Fruit fly (Drosophila melanogaster): ENCODE data around the gene CheB98a.

dm6 chr3R:28819555-28820305, 13.2 kb downstream of the CheB98a start, which contains the start of the genes CG1523 and CG1647:
- TF ChIP-seq Eip78C (GFP tag) (no peak), Met (GFP tag; optimal IDR thresholded peaks at IDR 0.05) (no peak), lz (GFP tag; optimal IDR thresholded peaks at IDR 0.05) (peak; percentile 69), dsx (GFP tag; optimal IDR thresholded peaks at IDR 0.05; ENCODE audit: poor library complexity, severe bottlenecking) (no peak), CG8632 (GFP tag; optimal IDR thresholded peaks at IDR 0.05) (peak; percentile 70), CG3919 (GFP tag; optimal IDR thresholded peaks at IDR 0.05) (no peak), CG6854 (GFP tag; optimal IDR thresholded peaks at IDR 0.05) (no peak), Smox (GFP tag; optimal IDR thresholded peaks at IDR 0.05) (no peak), Hr4 (GFP tag; optimal IDR thresholded peaks at IDR 0.05) (peak; percentile 73), topi (GFP tag; optimal IDR thresholded peaks at IDR 0.05) (no peak), CG6276 (GFP tag; optimal IDR thresholded peaks at IDR 0.05) (no peak), esn (GFP tag; optimal IDR thresholded peaks at IDR 0.05) (peak; percentile 81), CG3032 (tag; optimal IDR thresholded peaks at IDR 0.05) (peak; percentile 77), eg (GFP tag; IDR thresholded peaks at IDR 0.05) (no peak; the same call in 2 of the 3 replicates)

All from whole organism, prepupa.